Fruit fly (Drosophila melanogaster) whole organism, embryonic: Measurements from ENCODE around the gene CG1632.

Experiments used
- Antp ChIP-seq: fragments of 200-800 bp; sonication (Bioruptor generic); optimal IDR thresholded peaks from 3 replicates; lab custom pipeline; 2016; ENCODE audit warnings: missing biosample characterization, missing genetic modification characterization
- CG10209 ChIP-seq: fragments of 200-800 bp; sonication (Bioruptor generic); optimal IDR thresholded peaks from 3 replicates; lab custom pipeline; 2017; ENCODE audit warnings: missing biosample characterization, mild to moderate bottlenecking, missing genetic modification characterization, missing genetic modification reagents
- CG11456 ChIP-seq: fragments of 200-800 bp; sonication (Bioruptor generic); IDR thresholded peaks from 3 replicates; pipeline ENCODE4 v1.3.6; 2022; ENCODE audit warnings: missing biosample characterization, missing genetic modification characterization
- CG12299 ChIP-seq: fragments of 200-800 bp; sonication (Bioruptor generic); optimal IDR thresholded peaks from 2 replicates; lab custom pipeline; 2018; ENCODE audit warnings: missing biosample characterization, mild to moderate bottlenecking, missing genetic modification characterization
- CG12391 ChIP-seq: fragments of 200-800 bp; sonication (Bioruptor generic); optimal IDR thresholded peaks from 3 replicates; lab custom pipeline; 2018; ENCODE audit warnings: missing biosample characterization, mild to moderate bottlenecking, missing genetic modification characterization, moderate library complexity
- CG13894 ChIP-seq: fragments of 200-800 bp; sonication (Bioruptor generic); optimal IDR thresholded peaks from 3 replicates; lab custom pipeline; 2018; ENCODE audit warnings: missing biosample characterization, mild to moderate bottlenecking, missing genetic modification characterization, moderate library complexity
- CG14441 ChIP-seq: fragments of 200-800 bp; sonication (Bioruptor generic); IDR thresholded peaks from 2 replicates; pipeline ENCODE4 v1.3.6; 2022; ENCODE audit warnings: missing biosample characterization, missing genetic modification characterization
- CG15514 ChIP-seq: fragments of 200-800 bp; sonication (Bioruptor generic); optimal IDR thresholded peaks from 3 replicates; lab custom pipeline; 2017; ENCODE audit warnings: missing biosample characterization, missing genetic modification characterization, mild to moderate bottlenecking, moderate library complexity, missing genetic modification reagents
- CG17385 ChIP-seq: fragments of 200-800 bp; sonication (Bioruptor generic); optimal IDR thresholded peaks from 3 replicates; lab custom pipeline; 2018; ENCODE audit warnings: missing biosample characterization, mild to moderate bottlenecking, missing genetic modification characterization
- CG18262 ChIP-seq: fragments of 200-800 bp; optimal IDR thresholded peaks from 3 replicates; lab custom pipeline; 2019; ENCODE audit warnings: missing biosample characterization, mild to moderate bottlenecking, missing genetic modification characterization, moderate library complexity
- CG2120 ChIP-seq: fragments of 200-800 bp; sonication (Bioruptor generic); optimal IDR thresholded peaks from 3 replicates; lab custom pipeline; 2016; ENCODE audit warnings: missing biosample characterization, missing genetic modification characterization
- CG30403 ChIP-seq: fragments of 200-800 bp; sonication (Bioruptor generic); optimal IDR thresholded peaks from 3 replicates; lab custom pipeline; 2016; ENCODE audit warnings: missing biosample characterization, missing genetic modification characterization
- CG6765 ChIP-seq: fragments of 200-800 bp; sonication (Bioruptor generic); optimal IDR thresholded peaks from 3 replicates; lab custom pipeline; 2017; ENCODE audit warnings: missing biosample characterization, mild to moderate bottlenecking, missing genetic modification characterization
- CG7357 ChIP-seq: fragments of 200-800 bp; sonication (Bioruptor generic); IDR thresholded peaks from 3 replicates; pipeline ENCODE4 v1.3.6; 2022; ENCODE audit warnings: missing biosample characterization, missing genetic modification characterization
- CoRest ChIP-seq: fragments of 200-800 bp; sonication (Bioruptor generic); optimal IDR thresholded peaks from 3 replicates; lab custom pipeline; 2018; ENCODE audit warnings: missing biosample characterization, mild to moderate bottlenecking, missing genetic modification characterization, moderate library complexity
- Dll ChIP-seq: fragments of 200-800 bp; sonication (Bioruptor generic); IDR thresholded peaks from 4 replicates; pipeline ENCODE4 v1.3.6; 2022; ENCODE audit warnings: missing biosample characterization, missing genetic modification characterization; ENCODE audit not compliant: partially characterized antibody
- Ets65A ChIP-seq: fragments of 200-800 bp; sonication (Bioruptor generic); peaks from one replicate; lab custom pipeline; 2016; ENCODE audit warnings: missing biosample characterization, missing genetic modification characterization
- Hand ChIP-seq: fragments of 200-800 bp; sonication (Bioruptor generic); optimal IDR thresholded peaks from 2 replicates; lab custom pipeline; 2017; ENCODE audit warnings: mild to moderate bottlenecking, missing biosample characterization, missing genetic modification reagents, missing genetic modification characterization
- Hr51 ChIP-seq, 2 experiments: fragments of 200-800 bp; sonication (Bioruptor generic); optimal IDR thresholded peaks; 2 replicates in 1 of 2; 3 replicates in 1 of 2; lab custom pipeline; 2016 to 2018; ENCODE audit warnings: missing biosample characterization in 2 of 2, missing genetic modification characterization in 2 of 2, mild to moderate bottlenecking in 1 of 2, moderate library complexity in 1 of 2
- Meics ChIP-seq: fragments of 200-800 bp; sonication (Bioruptor generic); optimal IDR thresholded peaks from 2 replicates; lab custom pipeline; 2017; ENCODE audit warnings: missing biosample characterization, mild to moderate bottlenecking, missing genetic modification characterization
- Ptx1 ChIP-seq: fragments of 200-800 bp; sonication (Bioruptor generic); IDR thresholded peaks from 2 replicates; pipeline ENCODE4 v1.3.6; 2022; ENCODE audit warnings: missing biosample characterization, missing genetic modification characterization
- Scr ChIP-seq: fragments of 200-800 bp; sonication (Bioruptor generic); IDR thresholded peaks from 2 replicates; pipeline ENCODE4 v1.3.6; 2022; ENCODE audit warnings: missing biosample characterization, missing genetic modification characterization; ENCODE audit not compliant: partially characterized antibody
- Taf1 ChIP-seq: fragments of 200-800 bp; sonication (Bioruptor generic); IDR thresholded peaks from 2 replicates; pipeline ENCODE4 v1.3.6; 2022; ENCODE audit warnings: missing biosample characterization, missing genetic modification characterization
- btn ChIP-seq: fragments of 200-800 bp; sonication (Bioruptor generic); optimal IDR thresholded peaks from 2 replicates; lab custom pipeline; 2016; ENCODE audit warnings: missing biosample characterization, missing genetic modification characterization
- cad ChIP-seq: fragments of >200 bp; optimal IDR thresholded peaks from 2 replicates; lab custom pipeline; 2017; ENCODE audit warnings: missing biosample characterization, missing genetic modification characterization
- cas ChIP-seq: fragments of 200-800 bp; sonication (Bioruptor generic); IDR thresholded peaks from 2 replicates; pipeline ENCODE4 v1.3.6; 2022; ENCODE audit warnings: missing biosample characterization, missing genetic modification characterization
- dpn ChIP-seq, 2 experiments: fragments of 200-800 bp; sonication (Bioruptor generic); optimal IDR thresholded peaks; 3 replicates each; lab custom pipeline; 2016; ENCODE audit warnings: missing biosample characterization in 2 of 2, missing genetic modification characterization in 2 of 2
- dysf ChIP-seq: fragments of 200-800 bp; sonication (Bioruptor generic); IDR thresholded peaks from 3 replicates; pipeline ENCODE4 v1.3.6; 2022; ENCODE audit warnings: missing biosample characterization, missing genetic modification characterization
- fd96Cb ChIP-seq: fragments of 200-800 bp; sonication (Bioruptor generic); optimal IDR thresholded peaks from 2 replicates; lab custom pipeline; 2018; ENCODE audit warnings: missing biosample characterization, mild to moderate bottlenecking, missing genetic modification characterization, moderate library complexity
- hkb ChIP-seq, 2 experiments: fragments of 200-800 bp in 1 of 2; fragments of >200 bp in 1 of 2; sonication (Bioruptor generic) in 1 of 2; IDR thresholded peaks in 1 of 2; optimal IDR thresholded peaks in 1 of 2; 2 replicates each; pipeline versions ENCODE4 v1.3.6 to Lab custom; 2017 to 2022; ENCODE audit warnings: missing biosample characterization in 1 of 2, missing genetic modification characterization in 1 of 2
- lilli ChIP-seq: fragments of 200-800 bp; sonication (Bioruptor generic); optimal IDR thresholded peaks from 3 replicates; lab custom pipeline; 2016; ENCODE audit warnings: missing biosample characterization, missing genetic modification characterization
- mam ChIP-seq: fragments of 200-800 bp; sonication (Bioruptor generic); optimal IDR thresholded peaks from 3 replicates; lab custom pipeline; 2016; ENCODE audit warnings: missing biosample characterization, missing genetic modification characterization
- pzg ChIP-seq: fragments of 200-800 bp; sonication (Bioruptor generic); optimal IDR thresholded peaks from 3 replicates; lab custom pipeline; 2018; ENCODE audit warnings: missing biosample characterization, mild to moderate bottlenecking, missing genetic modification characterization, moderate library complexity
- rib ChIP-seq: fragments of 200-800 bp; sonication (Bioruptor generic); IDR thresholded peaks from 2 replicates; pipeline ENCODE4 v1.3.6; 2022; ENCODE audit warnings: missing biosample characterization, missing genetic modification characterization
- row ChIP-seq: fragments of 200-800 bp; sonication (Bioruptor generic); IDR thresholded peaks from 3 replicates; pipeline ENCODE4 v1.3.6; 2022; ENCODE audit warnings: missing biosample characterization, missing genetic modification characterization
- sens ChIP-seq: fragments of 200-800 bp; sonication (Bioruptor generic); peaks from one replicate; lab custom pipeline; 2016; ENCODE audit warnings: missing biosample characterization, missing genetic modification characterization
- so ChIP-seq: fragments of 200-800 bp; sonication (Bioruptor generic); IDR thresholded peaks from 3 replicates; pipeline ENCODE4 v1.3.6; 2022; ENCODE audit warnings: missing biosample characterization, missing genetic modification characterization
- stc ChIP-seq: fragments of 200-800 bp; sonication (Bioruptor generic); IDR thresholded peaks from 2 replicates; pipeline ENCODE4 v1.3.6; 2022; ENCODE audit warnings: missing biosample characterization, missing genetic modification characterization
- stwl ChIP-seq: fragments of 200-800 bp; sonication (Bioruptor generic); optimal IDR thresholded peaks from 3 replicates; lab custom pipeline; 2018; ENCODE audit warnings: missing biosample characterization, mild to moderate bottlenecking, missing genetic modification characterization, moderate library complexity
- sug ChIP-seq: fragments of 200-800 bp; optimal IDR thresholded peaks from 2 replicates; lab custom pipeline; 2019; ENCODE audit warnings: missing biosample characterization, mild to moderate bottlenecking, missing genetic modification characterization, moderate library complexity
- tgo ChIP-seq: fragments of 200-800 bp; sonication (Bioruptor generic); IDR thresholded peaks from 3 replicates; pipeline ENCODE4 v1.3.6; 2022; ENCODE audit warnings: missing biosample characterization, missing genetic modification characterization

Gene CG1632

DNA sequence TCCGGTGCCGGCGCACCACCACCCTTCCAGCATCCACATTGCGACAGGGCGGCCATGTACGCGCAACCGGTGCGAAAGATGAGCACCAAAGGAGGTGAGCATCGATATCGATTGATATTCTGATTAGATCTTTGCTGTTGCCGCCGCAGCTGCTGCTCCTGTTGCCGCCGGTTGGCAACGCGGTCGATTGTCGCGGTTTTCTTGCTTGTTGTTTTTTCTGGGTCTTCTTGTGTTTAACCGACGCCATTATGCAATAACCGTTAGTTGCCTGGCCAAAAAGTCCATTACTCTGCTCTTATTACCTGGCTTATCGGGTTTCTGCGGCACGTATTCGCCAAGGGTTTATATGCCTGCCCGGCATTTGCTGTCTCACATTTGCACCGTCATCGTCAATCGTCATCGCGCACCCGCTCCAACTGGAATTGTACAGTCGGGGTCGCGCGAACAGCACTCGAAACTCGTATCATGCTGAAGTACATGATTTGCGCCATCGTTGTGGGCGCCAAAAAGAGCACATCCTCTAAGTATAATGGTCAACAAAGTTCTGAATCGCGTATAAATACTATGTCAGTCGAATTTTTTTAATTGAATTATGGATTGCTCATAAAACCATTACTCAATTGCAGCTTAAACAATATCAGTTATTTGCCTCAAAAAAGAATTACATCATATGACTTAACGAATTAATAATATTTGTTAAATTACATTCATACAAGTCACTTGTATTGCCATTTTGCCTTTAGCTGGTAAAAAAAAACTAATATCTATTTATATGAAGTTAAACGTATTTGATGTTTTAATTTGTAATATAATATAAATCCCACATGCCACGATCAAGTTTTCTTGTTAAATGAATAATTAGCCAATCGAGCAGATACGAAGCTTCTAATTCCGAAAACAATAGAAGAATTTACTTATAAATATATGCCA, 8.2 kb upstream of the CG1632 start, which contains the start of gene sni (continued):
- TF ChIP-seq CG30403 (GFP tag; lab: Kevin White, UChicago), result peak; percentile 9
- peak; percentile 31 for TF ChIP-seq lilli (GFP tag; lab: Kevin White, UChicago)
- TF ChIP-seq Ptx1, result 0 out of 2 replicates have a peak, but pooled peaks have one; percentile 15
- no peak for TF ChIP-seq Taf1
- peak; percentile 13 for TF ChIP-seq mam (GFP tag; lab: Kevin White, UChicago)
- peak; percentile 1 for TF ChIP-seq CG6765 (GFP tag; lab: Kevin White, UChicago)
- TF ChIP-seq pzg (GFP tag; lab: Kevin White, UChicago), result peak; percentile 4
- peak in 1 of 2 experiments; percentile 39 for TF ChIP-seq dpn (GFP tag; optimal IDR thresholded peaks at IDR 0.05; lab: Kevin White, UChicago)
- TF ChIP-seq Meics (GFP tag; lab: Kevin White, UChicago), result peak; percentile 11
- TF ChIP-seq cas (GFP tag; lab: Robert Waterston, UW), result no peak
- peak; percentile 49 for TF ChIP-seq Scr (GFP tag; lab: Robert Waterston, UW)
- TF ChIP-seq sug, result peak; percentile 17
- TF ChIP-seq sens, result peak; percentile 66
- no peak for TF ChIP-seq hkb (optimal IDR thresholded peaks at IDR 0.05; lab: Kevin White, UChicago)
- TF ChIP-seq hkb (GFP tag; IDR thresholded peaks at IDR 0.05; lab: Robert Waterston, UW), result 0 out of 2 replicates have a peak, but pooled peaks have one; percentile 36
- no peak for TF ChIP-seq fd96Cb
- peak; percentile 47; the same call in 1 of the 4 replicates for TF ChIP-seq Dll (GFP tag; lab: Robert Waterston, UW)
- TF ChIP-seq row (GFP tag; lab: Robert Waterston, UW), result peak; percentile 39; the same call in 2 of the 3 replicates
- no peak for TF ChIP-seq cad
- 0 out of 2 replicates have a peak, but pooled peaks have one; percentile 10 for TF ChIP-seq CG14441
- TF ChIP-seq CG12391 (tag; lab: Kevin White, UChicago), result peak; percentile 19
- TF ChIP-seq CG2120 (GFP tag; lab: Kevin White, UChicago), result peak; percentile 43
- 0 out of 3 replicates have a peak, but pooled peaks have one; percentile 14 for TF ChIP-seq dysf
- TF ChIP-seq CG7357 (GFP tag; lab: Robert Waterston, UW), result no peak
- TF ChIP-seq Hr51 (GFP tag; optimal IDR thresholded peaks at IDR 0.05; lab: Kevin White, UChicago), result peak in 1 of 2 experiments; percentile 37
- 0 out of 3 replicates have a peak, but pooled peaks have one; percentile 10 for TF ChIP-seq so
- 0 out of 3 replicates have a peak, but pooled peaks have one; percentile 17 for TF ChIP-seq CG11456
- TF ChIP-seq CG13894 (tag; lab: Kevin White, UChicago), result no peak
- no peak for TF ChIP-seq Antp (GFP tag; lab: Kevin White, UChicago)
- TF ChIP-seq Ets65A (GFP tag; lab: Kevin White, UChicago), result peak; percentile 81
- TF ChIP-seq btn, result no peak
- TF ChIP-seq CoRest (tag; lab: Kevin White, UChicago), result no peak
- TF ChIP-seq CG10209, result peak; percentile 15
- TF ChIP-seq CG17385 (GFP tag; lab: Kevin White, UChicago), result peak; percentile 20
- TF ChIP-seq CG18262, result peak; percentile 15
- TF ChIP-seq stc, result no peak
- TF ChIP-seq rib (GFP tag; lab: Robert Waterston, UW), result 0 out of 2 replicates have a peak, but pooled peaks have one; percentile 26
- peak; percentile 45 for TF ChIP-seq CG15514
- TF ChIP-seq tgo (GFP tag; lab: Robert Waterston, UW), result 0 out of 3 replicates have a peak, but pooled peaks have one; percentile 13
- TF ChIP-seq Hand (GFP tag; lab: Kevin White, UChicago), result no peak
- TF ChIP-seq stwl (tag; lab: Kevin White, UChicago), result peak; percentile 15
- TF ChIP-seq CG12299, result no peak
